Worm (Caenorhabditis elegans) whole organism, L2 larva: Measurements from ENCODE around the gene C53D6.10.

Source experiments
- C34F6.9 ChIP-seq: fragments of 150-350 bp; optimal IDR thresholded peaks from 2 replicates; lab custom pipeline; 2014; ENCODE audit warnings: missing biosample characterization, missing genetic modification characterization
- F13H6.1 ChIP-seq: sonication (generic microtip); optimal IDR thresholded peaks from 2 replicates; lab custom pipeline; 2016; ENCODE audit warnings: missing genetic modification characterization, missing compliant biosample characterization
- ama-1 ChIP-seq: fragments of 150-350 bp; optimal IDR thresholded peaks from 2 replicates; lab custom pipeline; 2018; ENCODE audit warnings: inconsistent platforms
- blmp-1 ChIP-seq: sonication (generic microtip); optimal IDR thresholded peaks from 2 replicates; lab custom pipeline; 2017; ENCODE audit warnings: missing genetic modification characterization, mild to moderate bottlenecking, missing compliant biosample characterization, antibody characterized with exemption, moderate library complexity; ENCODE audit not compliant: insufficient read depth
- ceh-16 ChIP-seq: fragments of 150-350 bp; optimal IDR thresholded peaks from 2 replicates; lab custom pipeline; 2014; ENCODE audit warnings: missing biosample characterization, missing genetic modification characterization
- ceh-82 ChIP-seq: fragments of 150-350 bp; optimal IDR thresholded peaks from 2 replicates; lab custom pipeline; 2014; ENCODE audit warnings: missing biosample characterization, missing genetic modification characterization
- dmd-4 ChIP-seq: sonication (generic microtip); optimal IDR thresholded peaks from 2 replicates; lab custom pipeline; 2017; ENCODE audit warnings: missing biosample characterization, missing genetic modification characterization
- egl-27 ChIP-seq: sonication (generic microtip); optimal IDR thresholded peaks from 3 replicates; lab custom pipeline; 2017; ENCODE audit warnings: missing biosample characterization, missing genetic modification reagents, missing genetic modification characterization
- elt-1 ChIP-seq: fragments of 150-350 bp; optimal IDR thresholded peaks from 2 replicates; lab custom pipeline; 2014; ENCODE audit warnings: missing biosample characterization, missing genetic modification characterization
- gmeb-1 ChIP-seq: fragments of 150-350 bp; optimal IDR thresholded peaks from 2 replicates; lab custom pipeline; 2014; ENCODE audit warnings: missing biosample characterization, missing genetic modification characterization
- lin-11 ChIP-seq: fragments of 150-350 bp; sonication (generic microtip); optimal IDR thresholded peaks from 2 replicates; lab custom pipeline; 2014; ENCODE audit warnings: missing biosample characterization, missing genetic modification characterization, inconsistent platforms, mixed read lengths
- lin-39 ChIP-seq: fragments of 150-350 bp; optimal IDR thresholded peaks from 2 replicates; lab custom pipeline; 2014; ENCODE audit warnings: missing biosample characterization, missing genetic modification reagents, missing genetic modification characterization
- lsy-2 ChIP-seq, 2 experiments: fragments of 150-350 bp in 1 of 2; sonication (generic microtip) in 1 of 2; optimal IDR thresholded peaks; 2 replicates each; lab custom pipeline; 2014 to 2017; ENCODE audit warnings: missing biosample characterization in 2 of 2, missing genetic modification characterization in 2 of 2
- mab-5 ChIP-seq: fragments of 150-350 bp; optimal IDR thresholded peaks from 2 replicates; lab custom pipeline; 2014; ENCODE audit warnings: missing biosample characterization, missing genetic modification characterization
- mbf-1 ChIP-seq: sonication (generic microtip); optimal IDR thresholded peaks from 2 replicates; lab custom pipeline; 2017; ENCODE audit warnings: missing biosample characterization, missing genetic modification characterization
- mdl-1 ChIP-seq, 2 experiments: fragments of 150-350 bp in 1 of 2; sonication (generic microtip) in 1 of 2; optimal IDR thresholded peaks; 2 replicates each; lab custom pipeline; 2017; ENCODE audit warnings: missing biosample characterization in 2 of 2, missing genetic modification characterization in 2 of 2
- nhr-10 ChIP-seq: sonication (generic microtip); optimal IDR thresholded peaks from 2 replicates; lab custom pipeline; 2017; ENCODE audit warnings: missing biosample characterization, missing genetic modification characterization
- nhr-129 ChIP-seq: fragments of 150-350 bp; optimal IDR thresholded peaks from 2 replicates; lab custom pipeline; 2014; ENCODE audit warnings: missing biosample characterization, missing genetic modification characterization
- nhr-21 ChIP-seq: fragments of 150-350 bp; optimal IDR thresholded peaks from 2 replicates; lab custom pipeline; 2014; ENCODE audit warnings: missing biosample characterization, missing genetic modification characterization
- nhr-23 ChIP-seq: fragments of 150-350 bp; optimal IDR thresholded peaks from 2 replicates; lab custom pipeline; 2014; ENCODE audit warnings: missing biosample characterization, missing genetic modification reagents, missing genetic modification characterization
- nhr-25 ChIP-seq: fragments of 150-350 bp; sonication (generic microtip); optimal IDR thresholded peaks from 3 replicates; lab custom pipeline; 2014; ENCODE audit warnings: missing biosample characterization, missing genetic modification characterization
- nhr-77 ChIP-seq: fragments of 150-350 bp; optimal IDR thresholded peaks from 2 replicates; lab custom pipeline; 2014; ENCODE audit warnings: missing biosample characterization, missing genetic modification characterization
- peb-1 ChIP-seq: fragments of 150-350 bp; optimal IDR thresholded peaks from 2 replicates; lab custom pipeline; 2014; ENCODE audit warnings: missing biosample characterization, missing genetic modification characterization
- sma-3 ChIP-seq: sonication (generic microtip); optimal IDR thresholded peaks from 2 replicates; lab custom pipeline; 2016; ENCODE audit warnings: missing genetic modification reagents, missing genetic modification characterization, missing compliant biosample characterization
- sma-9 ChIP-seq, 2 experiments: fragments of 150-350 bp in 1 of 2; sonication (generic microtip) in 1 of 2; optimal IDR thresholded peaks; 2 replicates each; lab custom pipeline; 2014 to 2016; ENCODE audit warnings: missing genetic modification characterization in 2 of 2, mild to moderate bottlenecking in 1 of 2, missing biosample characterization in 1 of 2, missing compliant biosample characterization in 1 of 2, missing genetic modification reagents in 1 of 2, moderate library complexity in 1 of 2
- unc-62 ChIP-seq: fragments of 150-350 bp; optimal IDR thresholded peaks from 2 replicates; lab custom pipeline; 2014; ENCODE audit warnings: missing biosample characterization, missing genetic modification reagents, missing genetic modification characterization

C53D6.10 gene

DNA sequence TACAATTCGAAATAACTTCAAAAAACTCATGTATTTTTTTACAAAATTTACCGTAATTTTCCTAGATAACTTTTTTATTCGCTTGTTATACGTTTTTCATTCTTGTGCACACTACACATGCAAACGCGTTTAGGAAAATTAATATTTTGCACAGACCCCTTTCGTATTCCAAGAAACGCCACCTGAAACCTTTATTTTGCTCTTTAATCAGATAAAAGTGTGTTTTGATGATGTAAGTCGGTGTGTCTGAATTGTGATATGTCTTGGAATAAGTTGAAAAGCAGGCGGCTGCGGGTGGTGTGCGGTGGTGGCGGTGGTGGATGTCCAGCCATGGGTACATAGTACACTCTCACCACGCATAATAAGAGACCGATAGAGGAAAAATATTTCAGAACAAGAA is 19.2 kb upstream of the C53D6.10 start:
- no peak for TF ChIP-seq nhr-10 (tag; lab: Kevin White, UChicago)
- TF ChIP-seq dmd-4 (tag; lab: Kevin White, UChicago) = no peak
- TF ChIP-seq sma-9 (GFP tag; optimal IDR thresholded peaks at IDR 0.05; lab: Kevin White, UChicago) = peak; percentile 3
- TF ChIP-seq sma-9 (tag; optimal IDR thresholded peaks at IDR 0.05; lab: Kevin White, UChicago) = no peak
- TF ChIP-seq mdl-1 (tag; optimal IDR thresholded peaks at IDR 0.05; lab: Kevin White, UChicago) = no peak
- TF ChIP-seq nhr-21 (tag; lab: Kevin White, UChicago) = peak; percentile 1
- TF ChIP-seq, all 48 proteins: peak for 2

ce11 chrIV:9051510-9052175 is 17.4 kb upstream of the C53D6.10 start:
- TF ChIP-seq ama-1 (lab: Kevin White, UChicago) (no peak), sma-9 (GFP tag; optimal IDR thresholded peaks at IDR 0.05; lab: Kevin White, UChicago) (peak; percentile 34), sma-9 (tag; optimal IDR thresholded peaks at IDR 0.05; lab: Kevin White, UChicago) (no peak), nhr-25 (tag; lab: Kevin White, UChicago) (peak; percentile 38), blmp-1 (tag; lab: Kevin White, UChicago) (peak; percentile 74)

DNA sequence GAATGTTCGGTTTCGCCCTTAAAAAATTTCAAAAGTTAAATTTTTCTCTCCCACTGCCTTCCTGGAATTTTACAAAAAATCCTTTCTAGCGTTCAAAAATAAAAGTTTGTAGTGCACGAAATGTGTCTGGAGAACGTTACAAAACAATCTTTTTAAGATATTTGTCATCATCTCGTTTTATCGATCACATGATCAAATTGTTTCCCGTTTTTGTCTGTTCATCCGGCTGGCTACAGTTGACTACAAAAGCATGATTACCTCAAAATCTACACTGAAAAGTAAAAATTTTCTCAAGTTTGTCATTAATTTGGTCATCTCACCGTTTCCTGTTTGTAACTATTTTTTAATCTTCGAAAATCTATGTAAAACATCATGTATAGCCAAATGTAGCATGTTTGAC is 16.8 kb upstream of the C53D6.10 start:
- no peak for TF ChIP-seq unc-62 (GFP tag; lab: Kevin White, UChicago)
- no peak for TF ChIP-seq nhr-10 (tag; lab: Kevin White, UChicago)
- TF ChIP-seq nhr-25 (tag; lab: Kevin White, UChicago) = peak; percentile 30
- no peak for TF ChIP-seq lin-39 (tag; lab: Kevin White, UChicago)
- no peak for TF ChIP-seq mbf-1
- no peak for TF ChIP-seq mab-5

DNA sequence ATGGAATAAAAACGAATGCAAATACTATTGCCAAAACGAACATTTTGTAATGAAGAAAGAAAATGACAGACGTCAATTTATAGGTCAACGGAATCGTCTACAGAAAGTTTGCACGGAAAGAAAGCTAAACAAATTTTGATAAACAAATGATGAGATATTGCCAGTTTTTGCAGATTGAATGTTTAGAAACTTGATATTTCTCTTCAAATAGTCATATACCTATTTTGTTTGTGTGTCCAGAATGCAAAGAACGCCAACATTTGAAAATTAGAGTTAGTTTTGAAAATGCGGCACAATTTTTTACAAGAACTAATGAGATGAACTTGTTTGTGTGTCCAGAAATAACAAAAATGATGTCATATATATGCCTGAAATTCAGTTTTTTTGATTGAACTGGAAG is 11.0 kb upstream of the C53D6.10 start, which contains the start of gene Y73F4A.1:
TSS of gene Y73F4A.1 (minus strand) at position 101 of the 400 bp plus-strand sequence.
- no peak for TF ChIP-seq lsy-2 (tag; optimal IDR thresholded peaks at IDR 0.05; lab: Kevin White, UChicago)
- no peak for TF ChIP-seq peb-1
- TF ChIP-seq egl-27 (tag; lab: Kevin White, UChicago) = no peak
- no peak for TF ChIP-seq C34F6.9
- no peak for TF ChIP-seq mab-5
- TF ChIP-seq dmd-4 (tag; lab: Kevin White, UChicago) = no peak
- no peak for TF ChIP-seq nhr-77 (tag; lab: Kevin White, UChicago)
- TF ChIP-seq elt-1 (tag; lab: Kevin White, UChicago) = no peak
- no peak for TF ChIP-seq nhr-129
- TF ChIP-seq ceh-82 (tag; lab: Kevin White, UChicago) = no peak
- TF ChIP-seq nhr-23 = no peak
- no peak for TF ChIP-seq gmeb-1 (tag; lab: Kevin White, UChicago)

DNA sequence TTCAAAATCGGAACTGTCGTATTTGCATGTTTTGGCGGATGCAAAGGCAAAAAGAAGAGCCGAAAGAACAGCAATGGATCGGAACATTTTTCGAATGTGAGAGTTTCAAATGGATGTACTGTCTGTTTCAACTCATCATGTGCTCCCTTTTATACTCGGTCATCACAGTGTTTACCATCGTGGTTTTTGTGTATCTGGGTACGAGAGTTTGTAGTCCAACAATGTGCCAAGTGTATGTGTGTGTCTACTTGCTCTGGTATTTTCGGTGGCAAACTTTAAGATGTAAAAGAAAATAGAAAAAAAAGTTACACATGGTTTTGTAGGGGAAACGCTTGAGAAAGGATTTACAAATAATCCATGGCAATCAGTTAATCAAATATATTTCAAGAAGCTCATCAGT is 9.0 kb upstream of the C53D6.10 start, which contains the start of gene Y73F4A.2:
TSS of gene Y73F4A.2 (minus strand) at position 124 of the 400 bp plus-strand sequence.
- TF ChIP-seq nhr-129 = peak; percentile 23
- TF ChIP-seq F13H6.1 (tag; lab: Kevin White, UChicago) = peak; percentile 17
- no peak for TF ChIP-seq blmp-1 (tag; lab: Kevin White, UChicago)

ce11 chrIV:9040393-9040792 is 6.2 kb upstream of the C53D6.10 start, which contains the start of gene Y73F4A.3:
Y73F4A.3 (minus strand) TSS chrIV:9040493.
- TF ChIP-seq ceh-82 (tag; lab: Kevin White, UChicago) (no peak), F13H6.1 (tag; lab: Kevin White, UChicago) (peak; percentile 4)

DNA sequence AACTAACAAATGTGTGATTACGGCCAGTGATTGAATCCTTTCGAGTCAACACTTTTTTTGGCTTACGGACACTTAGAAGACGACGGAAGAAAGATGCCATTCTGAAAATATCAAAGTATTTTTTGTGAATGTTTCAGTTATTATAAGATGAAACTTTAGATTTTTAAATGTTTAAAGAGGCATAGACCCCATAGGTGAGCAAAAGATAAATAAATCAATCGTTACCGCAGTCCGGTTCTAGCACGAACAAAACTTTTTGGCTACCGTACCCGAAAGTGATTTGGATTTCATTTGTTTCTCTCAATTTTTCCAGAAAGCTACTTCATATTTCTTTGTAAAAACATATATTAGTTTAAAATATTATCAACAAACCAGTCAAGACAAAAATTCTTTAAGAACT is 2.8 kb upstream of the C53D6.10 start, which contains the start of gene C53D6.7:
TSS of gene C53D6.7 (minus strand) at position 101 of the 400 bp plus-strand sequence.
- no peak for TF ChIP-seq sma-3 (GFP tag; lab: Kevin White, UChicago)
- no peak for TF ChIP-seq dmd-4 (tag; lab: Kevin White, UChicago)
- no peak for TF ChIP-seq peb-1
- TF ChIP-seq C34F6.9 = no peak
- TF ChIP-seq ceh-16 (tag; lab: Kevin White, UChicago) = no peak
- TF ChIP-seq lin-11 (tag; lab: Kevin White, UChicago) = no peak
